Fruit fly (Drosophila melanogaster) whole organism, embryonic: ENCODE results near the gene Tsc1.

Experiments used
- Atf6 ChIP-seq: fragments of 200-800 bp; sonication (Bioruptor generic); IDR thresholded peaks from 2 replicates; pipeline ENCODE4 v1.3.6; 2022; ENCODE audit warnings: missing biosample characterization, missing genetic modification characterization
- B-H1 ChIP-seq: fragments of 200-800 bp; sonication (Bioruptor generic); IDR thresholded peaks from 3 replicates; pipeline ENCODE4 v1.3.6; 2022; ENCODE audit warnings: missing biosample characterization, missing genetic modification characterization
- CG10274 ChIP-seq: fragments of 200-800 bp; sonication (Bioruptor generic); optimal IDR thresholded peaks from 3 replicates; lab custom pipeline; 2017; ENCODE audit warnings: missing biosample characterization, mild to moderate bottlenecking, missing genetic modification characterization
- CG12071 ChIP-seq: fragments of 200-800 bp; sonication (Bioruptor generic); optimal IDR thresholded peaks from 3 replicates; lab custom pipeline; 2018; ENCODE audit warnings: missing biosample characterization, mild to moderate bottlenecking, missing genetic modification characterization
- CG13123 ChIP-seq: fragments of 200-800 bp; sonication (Bioruptor generic); optimal IDR thresholded peaks from 2 replicates; lab custom pipeline; 2016; ENCODE audit warnings: missing biosample characterization, missing genetic modification characterization
- CG13894 ChIP-seq: fragments of 200-800 bp; sonication (Bioruptor generic); optimal IDR thresholded peaks from 3 replicates; lab custom pipeline; 2018; ENCODE audit warnings: missing biosample characterization, mild to moderate bottlenecking, missing genetic modification characterization, moderate library complexity
- CG14441 ChIP-seq: fragments of 200-800 bp; sonication (Bioruptor generic); IDR thresholded peaks from 2 replicates; pipeline ENCODE4 v1.3.6; 2022; ENCODE audit warnings: missing biosample characterization, missing genetic modification characterization
- CG14965 ChIP-seq: fragments of 200-800 bp; sonication (Bioruptor generic); optimal IDR thresholded peaks from 2 replicates; lab custom pipeline; 2016; ENCODE audit warnings: missing biosample characterization, missing genetic modification characterization, borderline replicate concordance
- CG15696 ChIP-seq: fragments of 200-800 bp; sonication (Bioruptor generic); optimal IDR thresholded peaks from 2 replicates; lab custom pipeline; 2019; ENCODE audit warnings: missing biosample characterization, mild to moderate bottlenecking, missing genetic modification characterization, moderate library complexity
- CG1602 ChIP-seq: fragments of 200-800 bp; sonication (Bioruptor generic); optimal IDR thresholded peaks from 3 replicates; lab custom pipeline; 2016; ENCODE audit warnings: missing biosample characterization, missing genetic modification characterization
- CG16863 ChIP-seq: fragments of 200-800 bp; sonication (Bioruptor generic); optimal IDR thresholded peaks from 3 replicates; lab custom pipeline; 2016; ENCODE audit warnings: missing biosample characterization, missing genetic modification characterization
- CG17359 ChIP-seq: fragments of 200-800 bp; sonication (Bioruptor generic); optimal IDR thresholded peaks from 3 replicates; lab custom pipeline; 2018; ENCODE audit warnings: missing biosample characterization, mild to moderate bottlenecking, missing genetic modification characterization, moderate library complexity
- CG1792 ChIP-seq: fragments of 200-800 bp; sonication (Bioruptor generic); optimal IDR thresholded peaks from 2 replicates; lab custom pipeline; 2016; ENCODE audit warnings: missing biosample characterization, missing genetic modification characterization
- CG18011 ChIP-seq: fragments of 200-800 bp; sonication (Bioruptor generic); optimal IDR thresholded peaks from 2 replicates; lab custom pipeline; 2017; ENCODE audit warnings: missing biosample characterization, missing genetic modification characterization, mild to moderate bottlenecking, moderate library complexity, missing genotype
- CG2129 ChIP-seq: fragments of 200-800 bp; sonication (Bioruptor generic); IDR thresholded peaks from 2 replicates; pipeline ENCODE4 v1.3.6; 2022; ENCODE audit warnings: missing biosample characterization, missing genetic modification characterization; ENCODE audit not compliant: partially characterized antibody
- CG2678 ChIP-seq: fragments of 200-800 bp; sonication (Bioruptor generic); optimal IDR thresholded peaks from 3 replicates; lab custom pipeline; 2019; ENCODE audit warnings: missing biosample characterization, mild to moderate bottlenecking, missing genetic modification characterization, moderate library complexity
- CG3281 ChIP-seq: fragments of 200-800 bp; sonication (Bioruptor generic); optimal IDR thresholded peaks from 3 replicates; lab custom pipeline; 2017; ENCODE audit warnings: missing biosample characterization, mild to moderate bottlenecking, missing genetic modification characterization
- CG34422 ChIP-seq: fragments of 200-800 bp; sonication (Bioruptor generic); IDR thresholded peaks from 3 replicates; pipeline ENCODE4 v1.3.6; 2022; ENCODE audit warnings: missing biosample characterization, missing genetic modification characterization
- CG42726 ChIP-seq: fragments of 200-800 bp; sonication (Bioruptor generic); IDR thresholded peaks from 2 replicates; pipeline ENCODE4 v1.3.6; 2022; ENCODE audit warnings: missing biosample characterization, missing genetic modification characterization; ENCODE audit not compliant: partially characterized antibody
- CG6683 ChIP-seq: fragments of 200-800 bp; sonication (Bioruptor generic); optimal IDR thresholded peaks from 2 replicates; lab custom pipeline; 2017; ENCODE audit warnings: missing biosample characterization, mild to moderate bottlenecking, missing genetic modification characterization, missing genetic modification reagents
- CG6765 ChIP-seq: fragments of 200-800 bp; sonication (Bioruptor generic); optimal IDR thresholded peaks from 3 replicates; lab custom pipeline; 2017; ENCODE audit warnings: missing biosample characterization, mild to moderate bottlenecking, missing genetic modification characterization
- CG7928 ChIP-seq: fragments of 200-800 bp; sonication (Bioruptor generic); optimal IDR thresholded peaks from 2 replicates; lab custom pipeline; 2017; ENCODE audit warnings: missing biosample characterization, mild to moderate bottlenecking, missing genetic modification characterization
- CG8944 ChIP-seq: fragments of 200-800 bp; sonication (Bioruptor generic); optimal IDR thresholded peaks from 3 replicates; lab custom pipeline; 2016; ENCODE audit warnings: missing biosample characterization, missing genetic modification characterization
- CG9817 ChIP-seq: fragments of 200-800 bp; sonication (Bioruptor generic); optimal IDR thresholded peaks from 2 replicates; lab custom pipeline; 2018; ENCODE audit warnings: missing biosample characterization, mild to moderate bottlenecking, missing genetic modification characterization, moderate library complexity
- CoRest ChIP-seq: fragments of 200-800 bp; sonication (Bioruptor generic); optimal IDR thresholded peaks from 3 replicates; lab custom pipeline; 2018; ENCODE audit warnings: missing biosample characterization, mild to moderate bottlenecking, missing genetic modification characterization, moderate library complexity
- Dip3 ChIP-seq: fragments of 200-800 bp; sonication (Bioruptor generic); optimal IDR thresholded peaks from 3 replicates; lab custom pipeline; 2016; ENCODE audit warnings: missing biosample characterization, missing genetic modification characterization
- HLHmδ ChIP-seq: fragments of 200-800 bp; sonication (Bioruptor generic); optimal IDR thresholded peaks from 2 replicates; lab custom pipeline; 2018; ENCODE audit warnings: missing biosample characterization, mild to moderate bottlenecking, missing genetic modification characterization, moderate library complexity
- Hey ChIP-seq: fragments of 200-800 bp; sonication (Bioruptor generic); optimal IDR thresholded peaks from 3 replicates; lab custom pipeline; 2018; ENCODE audit warnings: missing biosample characterization, mild to moderate bottlenecking, missing genetic modification characterization
- PHDP ChIP-seq: fragments of 200-800 bp; sonication (Bioruptor generic); optimal IDR thresholded peaks from 3 replicates; lab custom pipeline; 2018; ENCODE audit warnings: missing biosample characterization, mild to moderate bottlenecking, missing genetic modification characterization, moderate library complexity
- Six4 ChIP-seq: fragments of 200-800 bp; sonication (Bioruptor generic); optimal IDR thresholded peaks from 2 replicates; lab custom pipeline; 2016; ENCODE audit warnings: missing biosample characterization, missing genetic modification characterization
- bigmax ChIP-seq: fragments of 200-800 bp; sonication (Bioruptor generic); optimal IDR thresholded peaks from 2 replicates; lab custom pipeline; 2018; ENCODE audit warnings: missing biosample characterization, mild to moderate bottlenecking, missing genetic modification characterization
- bsh ChIP-seq, 2 experiments: fragments of 200-800 bp; sonication (Bioruptor generic); optimal IDR thresholded peaks; 2 replicates each; lab custom pipeline; 2017 to 2018; ENCODE audit warnings: mild to moderate bottlenecking in 2 of 2, missing biosample characterization in 2 of 2, missing genetic modification characterization in 2 of 2, moderate library complexity in 1 of 2
- corto ChIP-seq: fragments of 200-800 bp; sonication (Bioruptor generic); optimal IDR thresholded peaks from 2 replicates; lab custom pipeline; 2016; ENCODE audit warnings: missing biosample characterization, mild to moderate bottlenecking, missing genetic modification characterization, moderate library complexity
- dysf ChIP-seq: fragments of 200-800 bp; sonication (Bioruptor generic); IDR thresholded peaks from 3 replicates; pipeline ENCODE4 v1.3.6; 2022; ENCODE audit warnings: missing biosample characterization, missing genetic modification characterization
- ewg ChIP-seq: fragments of 200-800 bp; sonication (Bioruptor generic); optimal IDR thresholded peaks from 3 replicates; lab custom pipeline; 2017; ENCODE audit warnings: mild to moderate bottlenecking, missing biosample characterization, missing genetic modification reagents, missing genetic modification characterization
- gcm ChIP-seq: fragments of 200-800 bp; sonication (Bioruptor generic); optimal IDR thresholded peaks from 2 replicates; lab custom pipeline; 2019; ENCODE audit warnings: missing biosample characterization, mild to moderate bottlenecking, missing genetic modification characterization, moderate library complexity
- gfzf ChIP-seq: fragments of 200-800 bp; sonication (Bioruptor generic); optimal IDR thresholded peaks from 2 replicates; lab custom pipeline; 2016; ENCODE audit warnings: missing biosample characterization, mild to moderate bottlenecking, missing genetic modification characterization, moderate library complexity
- grn ChIP-seq: fragments of 200-800 bp; sonication (Bioruptor generic); optimal IDR thresholded peaks from 3 replicates; lab custom pipeline; 2017; ENCODE audit warnings: missing biosample characterization, missing genetic modification characterization
- gsb ChIP-seq: fragments of 200-800 bp; sonication (Bioruptor generic); IDR thresholded peaks from 2 replicates; pipeline ENCODE4 v1.3.6; 2022; ENCODE audit warnings: missing biosample characterization, missing genetic modification characterization
- hth ChIP-seq: fragments of >200 bp; optimal IDR thresholded peaks from 2 replicates; lab custom pipeline; 2017; ENCODE audit warnings: inconsistent platforms
- shn ChIP-seq: fragments of 200-800 bp; sonication (Bioruptor generic); optimal IDR thresholded peaks from 3 replicates; lab custom pipeline; 2016; ENCODE audit warnings: missing biosample characterization, missing genetic modification characterization
- sisA ChIP-seq: fragments of 200-800 bp; sonication (Bioruptor generic); IDR thresholded peaks from 2 replicates; pipeline ENCODE4 v1.3.6; 2022; ENCODE audit warnings: missing biosample characterization, missing genetic modification characterization
- slp2 ChIP-seq: fragments of 200-800 bp; sonication (Bioruptor generic); optimal IDR thresholded peaks from 2 replicates; lab custom pipeline; 2016; ENCODE audit warnings: missing biosample characterization, missing genetic modification characterization
- toy ChIP-seq: fragments of 200-800 bp; sonication (Bioruptor generic); IDR thresholded peaks from 2 replicates; pipeline ENCODE4 v1.3.6; 2022; ENCODE audit warnings: missing biosample characterization, missing genetic modification characterization
- trh ChIP-seq: fragments of 200-800 bp; sonication (Bioruptor generic); optimal IDR thresholded peaks from 2 replicates; lab custom pipeline; 2016; ENCODE audit warnings: missing biosample characterization, missing genetic modification characterization
- zen ChIP-seq: fragments of 200-800 bp; sonication (Bioruptor generic); optimal IDR thresholded peaks from 3 replicates; lab custom pipeline; 2018; ENCODE audit warnings: missing biosample characterization, mild to moderate bottlenecking, missing genetic modification characterization, moderate library complexity
- zen2 ChIP-seq: fragments of 200-800 bp; sonication (Bioruptor generic); IDR thresholded peaks from 3 replicates; pipeline ENCODE4 v1.3.6; 2022; ENCODE audit warnings: missing biosample characterization, missing genetic modification characterization; ENCODE audit not compliant: partially characterized antibody
- zfh1 ChIP-seq: fragments of 200-800 bp; sonication (Bioruptor generic); IDR thresholded peaks from 3 replicates; pipeline ENCODE4 v1.3.6; 2022; ENCODE audit warnings: missing biosample characterization, missing genetic modification characterization
- zfh2 ChIP-seq: fragments of 200-800 bp; sonication (Bioruptor generic); optimal IDR thresholded peaks from 2 replicates; lab custom pipeline; 2016; ENCODE audit warnings: missing biosample characterization, missing genetic modification characterization

Tsc1 gene

dm6 chr3R:24112320-24113069 lies 17.6 kb upstream of the Tsc1 start, which contains the start of gene CG13605 (continued):
- TF ChIP-seq CG12071 (GFP tag; lab: Kevin White, UChicago) (peak; percentile 70), bigmax (peak; percentile 21), hth (lab: Kevin White, UChicago) (no peak), CG34422 (GFP tag; lab: Robert Waterston, UW) (peak; percentile 74; the same call in 2 of the 3 replicates), CG16863 (no peak), Six4 (GFP tag; lab: Kevin White, UChicago) (peak; percentile 52), toy (no peak), CG14441 (peak; percentile 72), Hey (no peak), gfzf (GFP tag; lab: Kevin White, UChicago) (peak; percentile 84), CG2129 (GFP tag; lab: Robert Waterston, UW) (no peak), bsh (GFP tag; optimal IDR thresholded peaks at IDR 0.05; lab: Kevin White, UChicago) (peak; percentile 25 to 72), CG8944 (GFP tag; lab: Kevin White, UChicago) (peak; percentile 0), sisA (GFP tag; lab: Robert Waterston, UW) (peak; percentile 54; the same call in 1 of the 2 replicates), CG6765 (GFP tag; lab: Kevin White, UChicago) (peak; percentile 85), CG17359 (peak; percentile 82), CG18011 (GFP tag; lab: Kevin White, UChicago) (peak; percentile 55), CoRest (peak; percentile 77), Atf6 (GFP tag; lab: Robert Waterston, UW) (peak; percentile 69), CG6683 (GFP tag; lab: Kevin White, UChicago) (peak; percentile 59), CG9817 (tag; lab: Kevin White, UChicago) (peak; percentile 61), gcm (GFP tag; lab: Kevin White, UChicago) (peak; percentile 84), ewg (GFP tag; lab: Kevin White, UChicago) (peak; percentile 35), CG10274 (peak; percentile 51), trh (GFP tag; lab: Kevin White, UChicago) (peak; percentile 63), shn (GFP tag; lab: Kevin White, UChicago) (peak; percentile 41), zfh1 (GFP tag; lab: Robert Waterston, UW) (peak; percentile 50; the same call in 1 of the 3 replicates), CG14965 (GFP tag; lab: Kevin White, UChicago) (no peak), zen (tag; lab: Kevin White, UChicago) (peak; percentile 48), dysf (GFP tag; lab: Robert Waterston, UW) (peak; percentile 72), CG1602 (peak; percentile 27), corto (peak; percentile 22), Dip3 (peak; percentile 48), CG2678 (tag; lab: Kevin White, UChicago) (peak; percentile 87), CG13894 (peak; percentile 80), B-H1 (GFP tag; lab: Robert Waterston, UW) (peak; percentile 59; the same call in 2 of the 3 replicates), slp2 (no peak), CG15696 (peak; percentile 36), CG3281 (peak; percentile 84), CG13123 (no peak), zfh2 (peak; percentile 68), CG7928 (GFP tag; lab: Kevin White, UChicago) (peak; percentile 50), CG42726 (peak; percentile 78), gsb (peak; percentile 53), grn (GFP tag; lab: Kevin White, UChicago) (no peak), HLHmδ (GFP tag; lab: Kevin White, UChicago) (no peak), zen2 (GFP tag; lab: Robert Waterston, UW) (no peak), CG1792 (GFP tag; lab: Kevin White, UChicago) (peak; percentile 43), PHDP (tag; lab: Kevin White, UChicago) (peak; percentile 85)
